Fruit fly (Drosophila melanogaster): ENCODE data around the gene Dim1.

DNA sequence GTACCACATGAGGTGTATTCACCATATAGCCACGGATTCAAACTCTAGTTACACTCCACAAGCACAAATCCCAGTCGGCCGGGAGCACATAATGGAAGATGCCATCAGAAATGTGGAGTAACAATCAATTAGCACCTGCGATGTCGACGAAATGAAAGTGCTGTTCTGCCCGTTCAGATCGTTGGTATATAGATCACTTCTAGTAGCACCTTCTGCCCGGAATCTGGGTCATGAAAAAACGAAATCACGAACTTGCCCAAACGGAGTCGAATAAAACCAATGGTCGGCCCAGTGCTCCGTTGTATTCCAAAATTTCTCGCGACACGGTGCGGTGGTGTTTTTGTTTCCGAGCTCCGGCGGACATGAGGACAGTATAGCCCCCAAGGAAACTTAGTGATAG lies 2.4 kb upstream of the Dim1 start, which contains the start of gene CG33003:
- TF ChIP-seq sim (GFP tag; IDR thresholded peaks at IDR 0.05) (no peak), C15 (GFP tag; IDR thresholded peaks at IDR 0.05) (no peak)

All from whole organism, embryonic.